Worm (Caenorhabditis elegans) whole organism, midembryonic: Measurements from ENCODE around the gene sec-15.

Experiments
- T22C8.4 ChIP-seq: fragments of 200-800 bp; sonication (Bioruptor generic); IDR thresholded peaks from 2 replicates; pipeline ENCODE4 v1.3.6; 2022; ENCODE audit warnings: missing genetic modification characterization, missing compliant biosample characterization
- cog-1 ChIP-seq: sonication (generic microtip); optimal IDR thresholded peaks from 2 replicates; lab custom pipeline; 2016; ENCODE audit warnings: missing genetic modification characterization, missing compliant biosample characterization
- flt-1 ChIP-seq: fragments of 200-800 bp; sonication (Bioruptor generic); IDR thresholded peaks from 2 replicates; pipeline ENCODE4 v1.3.6; 2022; ENCODE audit warnings: missing genetic modification characterization, missing compliant biosample characterization
- klf-2 ChIP-seq: fragments of 200-800 bp; sonication (Bioruptor generic); conservative IDR thresholded peaks from 2 replicates; pipeline ENCODE4 v1.3.6; 2022; ENCODE audit warnings: missing genetic modification reagents, missing genetic modification characterization, missing compliant biosample characterization
- med-1 ChIP-seq: sonication (generic microtip); optimal IDR thresholded peaks from 2 replicates; lab custom pipeline; 2017; ENCODE audit warnings: missing genetic modification characterization, mild to moderate bottlenecking, missing compliant biosample characterization, antibody characterized with exemption, missing genetic modification reagents; ENCODE audit not compliant: insufficient read depth
- ref-1 ChIP-seq: fragments of 200-800 bp; sonication (Bioruptor generic); conservative IDR thresholded peaks from 2 replicates; pipeline ENCODE4 v1.3.6; 2022; ENCODE audit warnings: missing genetic modification reagents, missing genetic modification characterization, missing compliant biosample characterization
- tab-1 ChIP-seq: fragments of 200-800 bp; sonication (Bioruptor generic); IDR thresholded peaks from 2 replicates; pipeline ENCODE4 v1.3.6; 2022; ENCODE audit warnings: missing genetic modification characterization, missing compliant biosample characterization
- ztf-23 ChIP-seq: fragments of 200-800 bp; sonication (Bioruptor generic); IDR thresholded peaks from 2 replicates; pipeline ENCODE4 v1.3.6; 2022; ENCODE audit warnings: missing genetic modification reagents, missing genetic modification characterization, missing compliant biosample characterization
- ztf-29 ChIP-seq: fragments of 200-800 bp; sonication (Bioruptor generic); IDR thresholded peaks from 2 replicates; pipeline ENCODE4 v1.3.6; 2022; ENCODE audit warnings: missing genetic modification reagents, missing genetic modification characterization, missing compliant biosample characterization

Gene sec-15

ce11 chrX:8810908-8811307 is 24.6 kb downstream of the sec-15 start, which contains the start of gene R04E5.9:
TSS of gene R04E5.9 (minus strand) at chrX:8811142.
- TF ChIP-seq flt-1 (GFP tag; lab: Robert Waterston, UW) (0 out of 2 replicates have a peak, but pooled peaks have one; percentile 26), tab-1 (GFP tag; lab: Robert Waterston, UW) (no peak), cog-1 (peak; percentile 78), T22C8.4 (GFP tag; lab: Robert Waterston, UW) (peak; percentile 69)

ce11 chrX:8808740-8809139 is 26.8 kb downstream of the sec-15 start:
- TF ChIP-seq klf-2 (GFP tag; lab: Robert Waterston, UW) (no peak), ref-1 (GFP tag; lab: Robert Waterston, UW) (no peak), T22C8.4 (GFP tag; lab: Robert Waterston, UW) (no peak), flt-1 (GFP tag; lab: Robert Waterston, UW) (no peak), ztf-23 (no peak)

ce11 chrX:8806070-8806799 is 29.3 kb downstream of the sec-15 start, which contains the start of gene R04E5.8:
TSS of gene R04E5.8 (minus strand) at chrX:8806120.
- TF ChIP-seq flt-1 (GFP tag; lab: Robert Waterston, UW) (0 out of 2 replicates have a peak, but pooled peaks have one; percentile 41), ztf-23 (no peak)

- no peak for TF ChIP-seq ztf-23
- TF ChIP-seq med-1 (GFP tag; lab: Kevin White, UChicago): no peak
- TF ChIP-seq ztf-29: no peak
- TF ChIP-seq T22C8.4 (GFP tag; lab: Robert Waterston, UW): no peak
- no peak for TF ChIP-seq flt-1 (GFP tag; lab: Robert Waterston, UW)
- no peak for TF ChIP-seq cog-1
- TF ChIP-seq ref-1 (GFP tag; lab: Robert Waterston, UW): no peak
- no peak for TF ChIP-seq tab-1 (GFP tag; lab: Robert Waterston, UW)
- TF ChIP-seq klf-2 (GFP tag; lab: Robert Waterston, UW): no peak
These were observed 30.0 kb downstream of the sec-15 start for ce11 chrX:8805475-8805874.

- TF ChIP-seq flt-1 (GFP tag; lab: Robert Waterston, UW) (no peak), cog-1 (peak; percentile 2)
These were observed 34.5 kb downstream of the sec-15 start for ce11 chrX:8800983-8801382.

- TF ChIP-seq tab-1 (GFP tag; lab: Robert Waterston, UW): no peak
These were observed 35.2 kb downstream of the sec-15 start for ce11 chrX:8800355-8800754.

ce11 chrX:8799925-8800324 is 35.6 kb downstream of the sec-15 start:
- no peak for TF ChIP-seq ztf-29
- TF ChIP-seq ztf-23: no peak
- TF ChIP-seq klf-2 (GFP tag; lab: Robert Waterston, UW): no peak
- TF ChIP-seq ref-1 (GFP tag; lab: Robert Waterston, UW): no peak
- no peak for TF ChIP-seq cog-1
- TF ChIP-seq flt-1 (GFP tag; lab: Robert Waterston, UW): no peak
- no peak for TF ChIP-seq med-1 (GFP tag; lab: Kevin White, UChicago)
- TF ChIP-seq T22C8.4 (GFP tag; lab: Robert Waterston, UW): no peak
- TF ChIP-seq tab-1 (GFP tag; lab: Robert Waterston, UW): no peak

ce11 chrX:8797653-8798052 is 37.9 kb downstream of the sec-15 start:
- TF ChIP-seq ztf-23 (no peak), cog-1 (no peak)

- peak; percentile 75 for TF ChIP-seq flt-1 (GFP tag; lab: Robert Waterston, UW)
- TF ChIP-seq T22C8.4 (GFP tag; lab: Robert Waterston, UW): peak; percentile 61; the same call in 1 of the 2 replicates
- TF ChIP-seq ref-1 (GFP tag; lab: Robert Waterston, UW): no peak
- peak; percentile 65; the same call in 1 of the 2 replicates for TF ChIP-seq ztf-23
- TF ChIP-seq klf-2 (GFP tag; lab: Robert Waterston, UW): no peak
- no peak for TF ChIP-seq tab-1 (GFP tag; lab: Robert Waterston, UW)
These were observed 38.7 kb downstream of the sec-15 start, which contains the start of gene R04E5.7 for ce11 chrX:8796699-8797282. TSS of gene R04E5.7 (minus strand) at chrX:8797262.

- no peak for TF ChIP-seq med-1 (GFP tag; lab: Kevin White, UChicago)
- TF ChIP-seq ztf-23: no peak
- TF ChIP-seq flt-1 (GFP tag; lab: Robert Waterston, UW): no peak
- TF ChIP-seq ref-1 (GFP tag; lab: Robert Waterston, UW): no peak
- no peak for TF ChIP-seq cog-1
- no peak for TF ChIP-seq klf-2 (GFP tag; lab: Robert Waterston, UW)
- TF ChIP-seq T22C8.4 (GFP tag; lab: Robert Waterston, UW): no peak
- TF ChIP-seq ztf-29: no peak
- TF ChIP-seq tab-1 (GFP tag; lab: Robert Waterston, UW): no peak
These were observed 43.7 kb downstream of the sec-15 start, which contains the start of gene chup-1 for ce11 chrX:8791821-8792220. TSS of gene chup-1 (plus strand) at chrX:8792160.

ce11 chrX:8790093-8790492 is 45.4 kb downstream of the sec-15 start:
- no peak for TF ChIP-seq med-1 (GFP tag; lab: Kevin White, UChicago)
- no peak for TF ChIP-seq ref-1 (GFP tag; lab: Robert Waterston, UW)
- no peak for TF ChIP-seq klf-2 (GFP tag; lab: Robert Waterston, UW)
- TF ChIP-seq ztf-29: no peak
- TF ChIP-seq cog-1: no peak
- TF ChIP-seq tab-1 (GFP tag; lab: Robert Waterston, UW): no peak
- no peak for TF ChIP-seq ztf-23
- TF ChIP-seq flt-1 (GFP tag; lab: Robert Waterston, UW): no peak
- TF ChIP-seq T22C8.4 (GFP tag; lab: Robert Waterston, UW): no peak
